Worm (Caenorhabditis elegans) whole organism, L2 larva: Measurements from ENCODE around the gene F28B1.9.

Experiments used
- C34F6.9 ChIP-seq: fragments of 150-350 bp; optimal IDR thresholded peaks from 2 replicates; lab custom pipeline; 2014; ENCODE audit warnings: missing biosample characterization, missing genetic modification characterization
- F13H6.1 ChIP-seq: sonication (generic microtip); optimal IDR thresholded peaks from 2 replicates; lab custom pipeline; 2016; ENCODE audit warnings: missing genetic modification characterization, missing compliant biosample characterization
- R02D3.7 ChIP-seq: fragments of 150-350 bp; optimal IDR thresholded peaks from 2 replicates; lab custom pipeline; 2014; ENCODE audit warnings: missing biosample characterization, missing genetic modification characterization
- ZK546.5 ChIP-seq: sonication (generic microtip); optimal IDR thresholded peaks from 2 replicates; lab custom pipeline; 2017; ENCODE audit warnings: missing biosample characterization, missing genetic modification characterization
- alr-1 ChIP-seq: fragments of 150-350 bp; optimal IDR thresholded peaks from 2 replicates; lab custom pipeline; 2014; ENCODE audit warnings: missing biosample characterization, missing genetic modification characterization
- aly-2 ChIP-seq: fragments of 150-350 bp; optimal IDR thresholded peaks from 2 replicates; lab custom pipeline; 2014; ENCODE audit warnings: missing biosample characterization, missing genetic modification characterization
- ama-1 ChIP-seq: fragments of 150-350 bp; optimal IDR thresholded peaks from 2 replicates; lab custom pipeline; 2018; ENCODE audit warnings: inconsistent platforms
- blmp-1 ChIP-seq: sonication (generic microtip); optimal IDR thresholded peaks from 2 replicates; lab custom pipeline; 2017; ENCODE audit warnings: missing genetic modification characterization, mild to moderate bottlenecking, missing compliant biosample characterization, antibody characterized with exemption, moderate library complexity; ENCODE audit not compliant: insufficient read depth
- ceh-82 ChIP-seq: fragments of 150-350 bp; optimal IDR thresholded peaks from 2 replicates; lab custom pipeline; 2014; ENCODE audit warnings: missing biosample characterization, missing genetic modification characterization
- crh-2 ChIP-seq: sonication (generic microtip); optimal IDR thresholded peaks from 2 replicates; lab custom pipeline; 2017; ENCODE audit warnings: missing biosample characterization, missing genetic modification characterization
- dmd-4 ChIP-seq: sonication (generic microtip); optimal IDR thresholded peaks from 2 replicates; lab custom pipeline; 2017; ENCODE audit warnings: missing biosample characterization, missing genetic modification characterization
- egl-27 ChIP-seq: sonication (generic microtip); optimal IDR thresholded peaks from 3 replicates; lab custom pipeline; 2017; ENCODE audit warnings: missing biosample characterization, missing genetic modification reagents, missing genetic modification characterization
- elt-1 ChIP-seq: fragments of 150-350 bp; optimal IDR thresholded peaks from 2 replicates; lab custom pipeline; 2014; ENCODE audit warnings: missing biosample characterization, missing genetic modification characterization
- elt-3 ChIP-seq: sonication (generic microtip); optimal IDR thresholded peaks from 2 replicates; lab custom pipeline; 2017; ENCODE audit warnings: missing biosample characterization, missing genetic modification characterization
- fos-1 ChIP-seq: fragments of 150-350 bp; optimal IDR thresholded peaks from 2 replicates; lab custom pipeline; 2014; ENCODE audit warnings: missing biosample characterization, missing genetic modification characterization
- gmeb-1 ChIP-seq: fragments of 150-350 bp; optimal IDR thresholded peaks from 2 replicates; lab custom pipeline; 2014; ENCODE audit warnings: missing biosample characterization, missing genetic modification characterization
- lin-11 ChIP-seq: fragments of 150-350 bp; sonication (generic microtip); optimal IDR thresholded peaks from 2 replicates; lab custom pipeline; 2014; ENCODE audit warnings: missing biosample characterization, missing genetic modification characterization, inconsistent platforms, mixed read lengths
- lin-13 ChIP-seq: fragments of 150-350 bp; optimal IDR thresholded peaks from 2 replicates; lab custom pipeline; 2014; ENCODE audit warnings: missing biosample characterization, missing genetic modification reagents, missing genetic modification characterization
- lin-39 ChIP-seq: fragments of 150-350 bp; optimal IDR thresholded peaks from 2 replicates; lab custom pipeline; 2014; ENCODE audit warnings: missing biosample characterization, missing genetic modification reagents, missing genetic modification characterization
- lsy-2 ChIP-seq, 2 experiments: fragments of 150-350 bp in 1 of 2; sonication (generic microtip) in 1 of 2; optimal IDR thresholded peaks; 2 replicates each; lab custom pipeline; 2014 to 2017; ENCODE audit warnings: missing biosample characterization in 2 of 2, missing genetic modification characterization in 2 of 2
- mab-5 ChIP-seq: fragments of 150-350 bp; optimal IDR thresholded peaks from 2 replicates; lab custom pipeline; 2014; ENCODE audit warnings: missing biosample characterization, missing genetic modification characterization
- mdl-1 ChIP-seq, 2 experiments: fragments of 150-350 bp in 1 of 2; sonication (generic microtip) in 1 of 2; optimal IDR thresholded peaks; 2 replicates each; lab custom pipeline; 2017; ENCODE audit warnings: missing biosample characterization in 2 of 2, missing genetic modification characterization in 2 of 2
- nhr-10 ChIP-seq: sonication (generic microtip); optimal IDR thresholded peaks from 2 replicates; lab custom pipeline; 2017; ENCODE audit warnings: missing biosample characterization, missing genetic modification characterization
- nhr-11 ChIP-seq: fragments of 150-350 bp; optimal IDR thresholded peaks from 2 replicates; lab custom pipeline; 2014; ENCODE audit warnings: missing biosample characterization, missing genetic modification characterization
- nhr-129 ChIP-seq: fragments of 150-350 bp; optimal IDR thresholded peaks from 2 replicates; lab custom pipeline; 2014; ENCODE audit warnings: missing biosample characterization, missing genetic modification characterization
- nhr-21 ChIP-seq: fragments of 150-350 bp; optimal IDR thresholded peaks from 2 replicates; lab custom pipeline; 2014; ENCODE audit warnings: missing biosample characterization, missing genetic modification characterization
- nhr-6 ChIP-seq: fragments of 150-350 bp; optimal IDR thresholded peaks from 2 replicates; lab custom pipeline; 2014; ENCODE audit warnings: missing biosample characterization, missing genetic modification characterization
- peb-1 ChIP-seq: fragments of 150-350 bp; optimal IDR thresholded peaks from 2 replicates; lab custom pipeline; 2014; ENCODE audit warnings: missing biosample characterization, missing genetic modification characterization
- sem-4 ChIP-seq: fragments of 150-350 bp; optimal IDR thresholded peaks from 2 replicates; lab custom pipeline; 2014; ENCODE audit warnings: missing biosample characterization, missing genetic modification reagents, missing genetic modification characterization
- skn-1 ChIP-seq: sonication (generic microtip); optimal IDR thresholded peaks from 2 replicates; lab custom pipeline; 2017; ENCODE audit warnings: missing biosample characterization, missing genetic modification characterization
- sma-3 ChIP-seq: sonication (generic microtip); optimal IDR thresholded peaks from 2 replicates; lab custom pipeline; 2016; ENCODE audit warnings: missing genetic modification reagents, missing genetic modification characterization, missing compliant biosample characterization
- sma-9 ChIP-seq, 2 experiments: fragments of 150-350 bp in 1 of 2; sonication (generic microtip) in 1 of 2; optimal IDR thresholded peaks; 2 replicates each; lab custom pipeline; 2014 to 2016; ENCODE audit warnings: missing genetic modification characterization in 2 of 2, mild to moderate bottlenecking in 1 of 2, missing biosample characterization in 1 of 2, missing compliant biosample characterization in 1 of 2, missing genetic modification reagents in 1 of 2, moderate library complexity in 1 of 2
- snpc-4 ChIP-seq: fragments of 150-350 bp; optimal IDR thresholded peaks from 2 replicates; lab custom pipeline; 2014; ENCODE audit warnings: missing biosample characterization, missing genetic modification characterization
- unc-39 ChIP-seq: fragments of 150-350 bp; optimal IDR thresholded peaks from 2 replicates; lab custom pipeline; 2014; ENCODE audit warnings: missing biosample characterization, missing genetic modification characterization
- zag-1 ChIP-seq: fragments of 150-350 bp; optimal IDR thresholded peaks from 2 replicates; lab custom pipeline; 2014; ENCODE audit warnings: missing biosample characterization, missing genetic modification characterization
- ztf-1 ChIP-seq: fragments of 200-800 bp; sonication (Bioruptor generic); conservative IDR thresholded peaks from 2 replicates; pipeline ENCODE4 v1.3.6; 2022; ENCODE audit warnings: missing genetic modification characterization, missing compliant biosample characterization

The F28B1.9 gene

ce11 chrV:17061585-17061984 is at the start of gene F28B1.9:
Gene F28B1.9, plus strand, starts transcription at chrV:17061885.
- TF ChIP-seq C34F6.9 (no peak), peb-1 (tag; lab: Kevin White, UChicago) (no peak), crh-2 (tag; lab: Kevin White, UChicago) (no peak), ama-1 (lab: Kevin White, UChicago) (no peak)

DNA sequence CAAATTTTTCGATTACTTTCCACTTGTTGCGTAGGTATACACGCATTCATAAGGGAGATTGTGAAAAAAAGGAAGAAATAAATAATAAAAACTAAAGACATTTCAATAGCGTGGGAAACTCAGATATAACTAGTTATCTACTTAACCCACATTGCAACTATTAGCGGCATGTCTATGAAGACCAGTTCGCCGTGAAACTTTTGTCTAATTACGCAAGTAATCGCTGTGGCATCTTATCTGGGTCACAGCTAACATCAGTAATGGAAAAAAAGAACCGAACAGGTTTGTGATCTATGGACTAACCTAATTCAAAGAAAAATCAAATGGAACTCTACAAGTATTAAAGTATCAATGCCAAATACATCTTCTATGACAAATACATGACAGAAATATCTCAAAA is 48.5 kb upstream of the F28B1.9 start, which contains the start of gene clec-241:
Gene clec-241 (minus strand): TSS at position 101 of the 400 bp plus-strand sequence.
- TF ChIP-seq blmp-1 (tag; lab: Kevin White, UChicago) (no peak), sma-3 (GFP tag; lab: Kevin White, UChicago) (no peak), lsy-2 (tag; optimal IDR thresholded peaks at IDR 0.05; lab: Kevin White, UChicago) (no peak), nhr-21 (tag; lab: Kevin White, UChicago) (no peak), sem-4 (tag; lab: Kevin White, UChicago) (no peak), ama-1 (lab: Kevin White, UChicago) (no peak), gmeb-1 (tag; lab: Kevin White, UChicago) (no peak), sma-9 (GFP tag; optimal IDR thresholded peaks at IDR 0.05; lab: Kevin White, UChicago) (no peak), sma-9 (tag; optimal IDR thresholded peaks at IDR 0.05; lab: Kevin White, UChicago) (no peak), lin-39 (no peak), zag-1 (no peak), fos-1 (tag; lab: Kevin White, UChicago) (no peak), nhr-10 (tag; lab: Kevin White, UChicago) (no peak), elt-3 (no peak), nhr-11 (no peak), ztf-1 (GFP tag; lab: Robert Waterston, UW) (no peak), alr-1 (no peak), lin-13 (GFP tag; lab: Kevin White, UChicago) (no peak), aly-2 (no peak), snpc-4 (no peak), mdl-1 (tag; optimal IDR thresholded peaks at IDR 0.05; lab: Kevin White, UChicago) (no peak)

DNA sequence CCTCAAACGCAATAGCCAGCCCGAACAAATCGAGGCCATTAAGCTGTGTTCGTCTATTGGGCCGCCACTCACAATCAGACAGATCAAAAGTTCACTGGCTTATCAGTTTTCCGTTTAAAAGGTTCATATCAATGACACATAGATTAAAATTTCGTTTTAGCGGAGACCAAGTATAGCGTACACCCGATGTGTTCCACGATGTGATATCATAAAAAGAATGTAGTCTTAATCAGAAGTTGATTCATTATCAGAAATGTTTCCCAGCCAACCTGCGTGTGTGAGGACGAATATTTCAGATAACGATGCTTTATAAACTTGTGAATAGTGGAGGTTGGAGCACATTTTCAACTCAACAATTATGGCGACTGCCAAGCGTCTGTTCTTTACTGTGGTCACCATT is 47.6 kb upstream of the F28B1.9 start, which contains the start of gene clc-13:
Gene clc-13 (plus strand): TSS at position 359 of the 400 bp plus-strand sequence.
- TF ChIP-seq fos-1 (tag; lab: Kevin White, UChicago) (peak; percentile 81), sma-9 (GFP tag; optimal IDR thresholded peaks at IDR 0.05; lab: Kevin White, UChicago) (peak; percentile 80), sma-9 (tag; optimal IDR thresholded peaks at IDR 0.05; lab: Kevin White, UChicago) (no peak), nhr-129 (no peak), gmeb-1 (tag; lab: Kevin White, UChicago) (peak; percentile 5)

- TF ChIP-seq ama-1 (lab: Kevin White, UChicago) (no peak), ZK546.5 (tag; lab: Kevin White, UChicago) (no peak), ceh-82 (no peak), mdl-1 (tag; optimal IDR thresholded peaks at IDR 0.05; lab: Kevin White, UChicago) (no peak), elt-1 (tag; lab: Kevin White, UChicago) (no peak), skn-1 (no peak), crh-2 (tag; lab: Kevin White, UChicago) (no peak), zag-1 (no peak), mab-5 (tag; lab: Kevin White, UChicago) (no peak), dmd-4 (tag; lab: Kevin White, UChicago) (no peak), lin-39 (no peak), nhr-11 (no peak), nhr-21 (tag; lab: Kevin White, UChicago) (no peak)
These were observed 44.9 kb upstream of the F28B1.9 start, which contains the start of gene srh-97 for ce11 chrV:17016787-17017186. Gene srh-97, plus strand, starts transcription at chrV:17017087.

- TF ChIP-seq lin-11 (tag; lab: Kevin White, UChicago) (no peak), ceh-82 (no peak), R02D3.7 (tag; lab: Kevin White, UChicago) (no peak), nhr-11 (no peak), alr-1 (no peak), nhr-6 (tag; lab: Kevin White, UChicago) (no peak), egl-27 (tag; lab: Kevin White, UChicago) (no peak), sma-9 (GFP tag; optimal IDR thresholded peaks at IDR 0.05; lab: Kevin White, UChicago) (no peak), sma-9 (tag; optimal IDR thresholded peaks at IDR 0.05; lab: Kevin White, UChicago) (no peak), mdl-1 (tag; optimal IDR thresholded peaks at IDR 0.05; lab: Kevin White, UChicago) (no peak), F13H6.1 (tag; lab: Kevin White, UChicago) (no peak), unc-39 (no peak)
- TF ChIP-seq, all 48 proteins: peak for 0
These were observed 42.0 kb upstream of the F28B1.9 start, which contains the start of gene F49H6.17 for ce11 chrV:17019690-17020089. Gene F49H6.17, plus strand, starts transcription at chrV:17019990.
